Worm (Caenorhabditis elegans) whole organism, late embryonic: ENCODE results near the gene mrpl-35.

ENCODE experiments used
- C08G9.2 ChIP-seq: sonication (generic microtip); optimal IDR thresholded peaks from 2 replicates; lab custom pipeline; 2016; ENCODE audit warnings: mild to moderate bottlenecking, missing genetic modification characterization, moderate library complexity, missing compliant biosample characterization
- C38D4.7 ChIP-seq: fragments of 200-800 bp; sonication (Bioruptor generic); optimal IDR thresholded peaks from 2 replicates; lab custom pipeline; 2018; ENCODE audit warnings: mild to moderate bottlenecking, missing genetic modification characterization, moderate library complexity, missing compliant biosample characterization
- F13H6.1 ChIP-seq: sonication (generic microtip); optimal IDR thresholded peaks from 2 replicates; lab custom pipeline; 2016; ENCODE audit warnings: missing genetic modification characterization, missing compliant biosample characterization
- K02D7.2 ChIP-seq: sonication (generic microtip); optimal IDR thresholded peaks from 2 replicates; lab custom pipeline; 2017; ENCODE audit warnings: mild to moderate bottlenecking, missing genetic modification characterization, missing compliant biosample characterization
- K09A11.1 ChIP-seq: sonication (generic microtip); optimal IDR thresholded peaks from 2 replicates; lab custom pipeline; 2017; ENCODE audit warnings: antibody characterized with exemption, mild to moderate bottlenecking, missing genetic modification characterization, missing compliant biosample characterization; ENCODE audit not compliant: insufficient read depth
- Y22D7AL.16 ChIP-seq: sonication (generic microtip); optimal IDR thresholded peaks from 2 replicates; lab custom pipeline; 2016; ENCODE audit warnings: missing genetic modification characterization, missing compliant biosample characterization
- ceh-18 ChIP-seq: sonication (generic microtip); optimal IDR thresholded peaks from 2 replicates; lab custom pipeline; 2016; ENCODE audit warnings: missing genetic modification characterization, missing compliant biosample characterization
- ceh-2 ChIP-seq: sonication (generic microtip); optimal IDR thresholded peaks from 2 replicates; lab custom pipeline; 2016; ENCODE audit warnings: missing genotype, missing genetic modification characterization, missing compliant biosample characterization
- ceh-24 ChIP-seq: sonication (generic microtip); optimal IDR thresholded peaks from 2 replicates; lab custom pipeline; 2016; ENCODE audit warnings: mild to moderate bottlenecking, missing genetic modification characterization, missing compliant biosample characterization
- ceh-34 ChIP-seq: sonication (generic microtip); optimal IDR thresholded peaks from 2 replicates; lab custom pipeline; 2016; ENCODE audit warnings: mild to moderate bottlenecking, missing genetic modification characterization, missing compliant biosample characterization
- ceh-6 ChIP-seq: fragments of 200-800 bp; sonication (Bioruptor generic); optimal IDR thresholded peaks from 2 replicates; lab custom pipeline; 2018; ENCODE audit warnings: mild to moderate bottlenecking, missing genetic modification characterization, missing compliant biosample characterization
- ceh-9 ChIP-seq: sonication (generic microtip); optimal IDR thresholded peaks from 2 replicates; lab custom pipeline; 2016; ENCODE audit warnings: mild to moderate bottlenecking, missing genetic modification characterization, inconsistent platforms, missing compliant biosample characterization
- dmd-4 ChIP-seq: sonication (generic microtip); optimal IDR thresholded peaks from 2 replicates; lab custom pipeline; 2016; ENCODE audit warnings: borderline replicate concordance, missing genetic modification characterization, missing compliant biosample characterization
- dve-1 ChIP-seq: sonication (generic microtip); optimal IDR thresholded peaks from 2 replicates; lab custom pipeline; 2017; ENCODE audit warnings: antibody characterized with exemption, mild to moderate bottlenecking, missing genetic modification characterization, missing compliant biosample characterization
- elt-2 ChIP-seq: sonication (generic microtip); optimal IDR thresholded peaks from 2 replicates; lab custom pipeline; 2016; ENCODE audit warnings: missing genetic modification reagents, missing genetic modification characterization, missing compliant biosample characterization
- elt-4 ChIP-seq: sonication (generic microtip); optimal IDR thresholded peaks from 2 replicates; lab custom pipeline; 2016; ENCODE audit warnings: missing genetic modification characterization, missing compliant biosample characterization
- ets-4 ChIP-seq: sonication (generic microtip); optimal IDR thresholded peaks from 2 replicates; lab custom pipeline; 2016; ENCODE audit warnings: missing genetic modification characterization, missing compliant biosample characterization
- eyg-1 ChIP-seq: sonication (generic microtip); optimal IDR thresholded peaks from 2 replicates; lab custom pipeline; 2016; ENCODE audit warnings: missing genotype, missing genetic modification characterization, missing compliant biosample characterization
- fkh-10 ChIP-seq: fragments of 150-350 bp; optimal IDR thresholded peaks from 2 replicates; lab custom pipeline; 2014; ENCODE audit warnings: missing biosample characterization, missing genetic modification reagents, missing genetic modification characterization
- gmeb-2 ChIP-seq: sonication (generic microtip); optimal IDR thresholded peaks from 2 replicates; lab custom pipeline; 2016; ENCODE audit warnings: missing genetic modification characterization, inconsistent platforms, missing compliant biosample characterization
- hlh-30 ChIP-seq: sonication (generic microtip); optimal IDR thresholded peaks from 2 replicates; lab custom pipeline; 2017; ENCODE audit warnings: antibody characterized with exemption, missing genetic modification characterization, missing compliant biosample characterization; ENCODE audit not compliant: insufficient read depth
- hlh-8 ChIP-seq: sonication (generic microtip); optimal IDR thresholded peaks from 2 replicates; lab custom pipeline; 2016; ENCODE audit warnings: missing genotype, missing genetic modification characterization, missing compliant biosample characterization
- madf-2 ChIP-seq: sonication (generic microtip); optimal IDR thresholded peaks from 2 replicates; lab custom pipeline; 2017; ENCODE audit warnings: missing genetic modification characterization, missing compliant biosample characterization
- mec-3 ChIP-seq: sonication (generic microtip); optimal IDR thresholded peaks from 2 replicates; lab custom pipeline; 2016; ENCODE audit warnings: borderline replicate concordance, missing genetic modification characterization, missing compliant biosample characterization
- nfya-1 ChIP-seq: sonication (generic microtip); optimal IDR thresholded peaks from 2 replicates; lab custom pipeline; 2017; ENCODE audit warnings: missing genetic modification characterization, mild to moderate bottlenecking, missing compliant biosample characterization, antibody characterized with exemption, moderate library complexity
- nhr-11 ChIP-seq: fragments of 150-350 bp; optimal IDR thresholded peaks from 2 replicates; lab custom pipeline; 2014; ENCODE audit warnings: missing biosample characterization, missing genetic modification characterization
- nhr-232 ChIP-seq: sonication (generic microtip); optimal IDR thresholded peaks from 2 replicates; lab custom pipeline; 2016; ENCODE audit warnings: missing genetic modification characterization, missing compliant biosample characterization
- odd-2 ChIP-seq: sonication (generic microtip); optimal IDR thresholded peaks from 2 replicates; lab custom pipeline; 2017; ENCODE audit warnings: antibody characterized with exemption, mild to moderate bottlenecking, missing genetic modification characterization, missing compliant biosample characterization
- pag-3 ChIP-seq: sonication (generic microtip); optimal IDR thresholded peaks from 2 replicates; lab custom pipeline; 2016; ENCODE audit warnings: missing compliant biosample characterization, missing genetic modification characterization, borderline replicate concordance
- pat-9 ChIP-seq: fragments of 200-800 bp; sonication (Bioruptor generic); optimal IDR thresholded peaks from 2 replicates; lab custom pipeline; 2018; ENCODE audit warnings: mild to moderate bottlenecking, missing genetic modification characterization, moderate library complexity, missing compliant biosample characterization
- pha-2 ChIP-seq: sonication (generic microtip); optimal IDR thresholded peaks from 2 replicates; lab custom pipeline; 2017; ENCODE audit warnings: mild to moderate bottlenecking, missing genetic modification characterization, missing compliant biosample characterization
- pqm-1 ChIP-seq: sonication (generic microtip); optimal IDR thresholded peaks from 2 replicates; lab custom pipeline; 2016; ENCODE audit warnings: missing genetic modification characterization, missing compliant biosample characterization
- ref-2 ChIP-seq: sonication (generic microtip); optimal IDR thresholded peaks from 2 replicates; lab custom pipeline; 2016; ENCODE audit warnings: missing genetic modification characterization, missing compliant biosample characterization
- rnt-1 ChIP-seq: sonication (generic microtip); optimal IDR thresholded peaks from 2 replicates; lab custom pipeline; 2016; ENCODE audit warnings: missing genetic modification characterization, missing compliant biosample characterization
- sox-4 ChIP-seq: sonication (generic microtip); optimal IDR thresholded peaks from 2 replicates; lab custom pipeline; 2017; ENCODE audit warnings: mild to moderate bottlenecking, missing genetic modification characterization, inconsistent platforms, missing compliant biosample characterization
- syd-9 ChIP-seq: sonication (generic microtip); optimal IDR thresholded peaks from 2 replicates; lab custom pipeline; 2016; ENCODE audit warnings: mild to moderate bottlenecking, missing genetic modification characterization, moderate library complexity, missing compliant biosample characterization
- tbx-2 ChIP-seq: sonication (generic microtip); optimal IDR thresholded peaks from 2 replicates; lab custom pipeline; 2016; ENCODE audit warnings: missing genetic modification characterization, missing compliant biosample characterization
- unc-3 ChIP-seq, 2 experiments: fragments of 200-800 bp in 1 of 2; sonication (Bioruptor generic) in 1 of 2; sonication (generic microtip) in 1 of 2; conservative IDR thresholded peaks in 1 of 2; optimal IDR thresholded peaks in 1 of 2; 2 replicates each; pipeline versions ENCODE4 v1.3.6 to Lab custom; 2016 to 2022; ENCODE audit warnings: missing compliant biosample characterization in 2 of 2, missing genetic modification characterization in 2 of 2, missing genetic modification reagents in 1 of 2
- unc-42 ChIP-seq: sonication (generic microtip); optimal IDR thresholded peaks from 2 replicates; lab custom pipeline; 2016; ENCODE audit warnings: missing genotype, missing genetic modification characterization, missing compliant biosample characterization
- unc-55 ChIP-seq: sonication (generic microtip); optimal IDR thresholded peaks from 2 replicates; lab custom pipeline; 2017; ENCODE audit warnings: missing biosample characterization, missing genetic modification reagents, missing genetic modification characterization
- unc-86 ChIP-seq: sonication (generic microtip); optimal IDR thresholded peaks from 2 replicates; lab custom pipeline; 2016; ENCODE audit warnings: missing genetic modification characterization, missing compliant biosample characterization
- zip-5 ChIP-seq: sonication (generic microtip); optimal IDR thresholded peaks from 2 replicates; lab custom pipeline; 2016; ENCODE audit warnings: missing genetic modification characterization, missing compliant biosample characterization
- ztf-16 ChIP-seq: sonication (generic microtip); optimal IDR thresholded peaks from 2 replicates; lab custom pipeline; 2017; ENCODE audit warnings: missing genetic modification characterization, missing compliant biosample characterization

The mrpl-35 gene

DNA sequence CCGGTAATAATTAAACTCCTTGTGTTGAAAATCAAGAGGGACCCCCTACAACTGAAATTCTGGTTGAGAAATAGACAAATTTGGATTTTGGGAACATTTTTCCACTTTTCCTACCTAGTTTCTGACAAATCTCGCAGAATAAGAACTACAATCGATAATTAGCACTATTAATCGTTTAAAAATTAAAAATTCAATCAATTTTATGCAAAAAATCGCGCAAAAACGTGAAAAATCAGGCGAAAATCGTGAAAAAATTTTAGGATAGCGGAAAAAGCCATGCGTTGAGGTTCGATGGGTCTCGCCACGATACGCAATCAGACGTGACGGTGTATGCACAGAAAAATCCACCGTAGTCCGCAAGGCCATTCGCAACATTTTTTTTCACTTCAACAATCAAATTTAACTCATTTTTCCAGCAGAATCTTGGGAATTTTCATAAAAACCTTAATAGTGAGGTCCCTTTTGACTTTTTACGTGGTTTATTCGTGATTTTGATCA lies 4.9 kb upstream of the mrpl-35 start, which contains the start of gene lias-1 (continued):
- no peak for TF ChIP-seq sox-4 (tag; lab: Kevin White, UChicago)
- TF ChIP-seq dve-1 (tag; lab: Kevin White, UChicago): peak; percentile 15
- TF ChIP-seq ceh-2 (tag; lab: Kevin White, UChicago): peak; percentile 44
- no peak for TF ChIP-seq odd-2
- TF ChIP-seq pat-9 (tag; lab: Kevin White, UChicago): no peak
- TF ChIP-seq fkh-10 (GFP tag; lab: Kevin White, UChicago): no peak
- TF ChIP-seq K09A11.1 (tag; lab: Kevin White, UChicago): no peak
- peak; percentile 19 for TF ChIP-seq unc-86 (tag; lab: Kevin White, UChicago)
- no peak for TF ChIP-seq ref-2 (tag; lab: Kevin White, UChicago)
- no peak for TF ChIP-seq hlh-8 (tag; lab: Kevin White, UChicago)
- no peak for TF ChIP-seq pag-3
- 0 out of 2 replicates have a peak, but pooled peaks have one; percentile 10 for TF ChIP-seq unc-3 (GFP tag; conservative IDR thresholded peaks at IDR 0.05; lab: Robert Waterston, UW)
- no peak for TF ChIP-seq unc-3 (tag; optimal IDR thresholded peaks at IDR 0.05; lab: Kevin White, UChicago)
- TF ChIP-seq ceh-18: peak; percentile 67
- TF ChIP-seq gmeb-2 (tag; lab: Kevin White, UChicago): no peak
- no peak for TF ChIP-seq ceh-6
- peak; percentile 48 for TF ChIP-seq hlh-30 (tag; lab: Kevin White, UChicago)
- no peak for TF ChIP-seq C38D4.7
- TF ChIP-seq dmd-4: no peak
- TF ChIP-seq pqm-1 (tag; lab: Kevin White, UChicago): peak; percentile 21
- TF ChIP-seq syd-9 (tag; lab: Kevin White, UChicago): no peak
- TF ChIP-seq ceh-24 (tag; lab: Kevin White, UChicago): peak; percentile 38
- TF ChIP-seq ets-4 (tag; lab: Kevin White, UChicago): no peak
- TF ChIP-seq madf-2: peak; percentile 35
- TF ChIP-seq Y22D7AL.16: no peak
- TF ChIP-seq ztf-16 (tag; lab: Kevin White, UChicago): peak; percentile 52
- no peak for TF ChIP-seq C08G9.2 (tag; lab: Kevin White, UChicago)
- no peak for TF ChIP-seq eyg-1 (tag; lab: Kevin White, UChicago)
- TF ChIP-seq K02D7.2 (tag; lab: Kevin White, UChicago): no peak
- peak; percentile 3 for TF ChIP-seq rnt-1 (tag; lab: Kevin White, UChicago)
- no peak for TF ChIP-seq zip-5 (tag; lab: Kevin White, UChicago)
- peak; percentile 75 for TF ChIP-seq tbx-2 (tag; lab: Kevin White, UChicago)
- no peak for TF ChIP-seq pha-2 (tag; lab: Kevin White, UChicago)

DNA sequence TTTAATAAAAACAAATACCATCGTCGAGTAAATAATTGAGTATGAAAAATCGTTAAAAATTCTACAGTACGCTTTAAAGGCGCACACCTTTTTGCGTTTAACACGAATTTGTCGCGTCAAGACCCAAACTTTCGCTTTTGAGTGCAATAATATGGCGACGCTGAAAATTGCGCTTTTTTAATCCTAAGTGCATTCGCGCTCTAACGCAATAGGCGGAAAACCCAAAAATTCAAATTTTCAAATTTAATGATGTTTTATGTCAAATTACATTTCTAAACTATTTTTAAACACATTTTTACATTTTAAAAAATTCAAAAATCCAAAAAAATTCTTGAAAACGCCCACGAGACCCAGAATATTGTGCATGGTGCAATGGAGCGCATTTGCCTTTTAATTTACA lies 1.8 kb downstream of the mrpl-35 start:
- TF ChIP-seq mec-3 (no peak), ceh-34 (no peak), ceh-9 (tag; lab: Kevin White, UChicago) (no peak), unc-55 (GFP tag; lab: Kevin White, UChicago) (no peak), elt-4 (tag; lab: Kevin White, UChicago) (no peak), nhr-11 (tag; lab: Kevin White, UChicago) (no peak), pag-3 (no peak), ets-4 (tag; lab: Kevin White, UChicago) (no peak), F13H6.1 (tag; lab: Kevin White, UChicago) (no peak), unc-42 (tag; lab: Kevin White, UChicago) (no peak), ztf-16 (tag; lab: Kevin White, UChicago) (no peak), nhr-232 (tag; lab: Kevin White, UChicago) (no peak), nfya-1 (tag; lab: Kevin White, UChicago) (no peak), sox-4 (tag; lab: Kevin White, UChicago) (no peak), elt-2 (tag; lab: Kevin White, UChicago) (no peak)
